Worm (Caenorhabditis elegans) whole organism, L2 larva: Measurements from ENCODE around the gene xpo-3.

Experiments
- F13H6.1 ChIP-seq: sonication (generic microtip); optimal IDR thresholded peaks from 2 replicates; lab custom pipeline; 2016; ENCODE audit warnings: missing genetic modification characterization, missing compliant biosample characterization
- Y55F3AM.14 ChIP-seq: fragments of 200-800 bp; sonication (Bioruptor generic); optimal IDR thresholded peaks from 2 replicates; lab custom pipeline; 2018; ENCODE audit warnings: mild to moderate bottlenecking, missing genetic modification characterization, missing compliant biosample characterization
- ZK546.5 ChIP-seq: sonication (generic microtip); optimal IDR thresholded peaks from 2 replicates; lab custom pipeline; 2017; ENCODE audit warnings: missing biosample characterization, missing genetic modification characterization
- alr-1 ChIP-seq: fragments of 150-350 bp; optimal IDR thresholded peaks from 2 replicates; lab custom pipeline; 2014; ENCODE audit warnings: missing biosample characterization, missing genetic modification characterization
- aly-2 ChIP-seq: fragments of 150-350 bp; optimal IDR thresholded peaks from 2 replicates; lab custom pipeline; 2014; ENCODE audit warnings: missing biosample characterization, missing genetic modification characterization
- ama-1 ChIP-seq: fragments of 150-350 bp; optimal IDR thresholded peaks from 2 replicates; lab custom pipeline; 2018; ENCODE audit warnings: inconsistent platforms
- ceh-16 ChIP-seq: fragments of 150-350 bp; optimal IDR thresholded peaks from 2 replicates; lab custom pipeline; 2014; ENCODE audit warnings: missing biosample characterization, missing genetic modification characterization
- ceh-82 ChIP-seq: fragments of 150-350 bp; optimal IDR thresholded peaks from 2 replicates; lab custom pipeline; 2014; ENCODE audit warnings: missing biosample characterization, missing genetic modification characterization
- crh-2 ChIP-seq: sonication (generic microtip); optimal IDR thresholded peaks from 2 replicates; lab custom pipeline; 2017; ENCODE audit warnings: missing biosample characterization, missing genetic modification characterization
- egl-27 ChIP-seq: sonication (generic microtip); optimal IDR thresholded peaks from 3 replicates; lab custom pipeline; 2017; ENCODE audit warnings: missing biosample characterization, missing genetic modification reagents, missing genetic modification characterization
- elt-1 ChIP-seq: fragments of 150-350 bp; optimal IDR thresholded peaks from 2 replicates; lab custom pipeline; 2014; ENCODE audit warnings: missing biosample characterization, missing genetic modification characterization
- fos-1 ChIP-seq: fragments of 150-350 bp; optimal IDR thresholded peaks from 2 replicates; lab custom pipeline; 2014; ENCODE audit warnings: missing biosample characterization, missing genetic modification characterization
- gmeb-1 ChIP-seq: fragments of 150-350 bp; optimal IDR thresholded peaks from 2 replicates; lab custom pipeline; 2014; ENCODE audit warnings: missing biosample characterization, missing genetic modification characterization
- lin-11 ChIP-seq: fragments of 150-350 bp; sonication (generic microtip); optimal IDR thresholded peaks from 2 replicates; lab custom pipeline; 2014; ENCODE audit warnings: missing biosample characterization, missing genetic modification characterization, inconsistent platforms, mixed read lengths
- lin-13 ChIP-seq: fragments of 150-350 bp; optimal IDR thresholded peaks from 2 replicates; lab custom pipeline; 2014; ENCODE audit warnings: missing biosample characterization, missing genetic modification reagents, missing genetic modification characterization
- lin-39 ChIP-seq: fragments of 150-350 bp; optimal IDR thresholded peaks from 2 replicates; lab custom pipeline; 2014; ENCODE audit warnings: missing biosample characterization, missing genetic modification reagents, missing genetic modification characterization
- mab-5 ChIP-seq: fragments of 150-350 bp; optimal IDR thresholded peaks from 2 replicates; lab custom pipeline; 2014; ENCODE audit warnings: missing biosample characterization, missing genetic modification characterization
- mbf-1 ChIP-seq: sonication (generic microtip); optimal IDR thresholded peaks from 2 replicates; lab custom pipeline; 2017; ENCODE audit warnings: missing biosample characterization, missing genetic modification characterization
- mdl-1 ChIP-seq, 2 experiments: fragments of 150-350 bp in 1 of 2; sonication (generic microtip) in 1 of 2; optimal IDR thresholded peaks; 2 replicates each; lab custom pipeline; 2017; ENCODE audit warnings: missing biosample characterization in 2 of 2, missing genetic modification characterization in 2 of 2
- nhr-10 ChIP-seq: sonication (generic microtip); optimal IDR thresholded peaks from 2 replicates; lab custom pipeline; 2017; ENCODE audit warnings: missing biosample characterization, missing genetic modification characterization
- nhr-11 ChIP-seq: fragments of 150-350 bp; optimal IDR thresholded peaks from 2 replicates; lab custom pipeline; 2014; ENCODE audit warnings: missing biosample characterization, missing genetic modification characterization
- nhr-12 ChIP-seq: fragments of 150-350 bp; optimal IDR thresholded peaks from 2 replicates; lab custom pipeline; 2014; ENCODE audit warnings: missing biosample characterization, missing genetic modification characterization
- nhr-237 ChIP-seq: fragments of 150-350 bp; optimal IDR thresholded peaks from 2 replicates; lab custom pipeline; 2014; ENCODE audit warnings: missing biosample characterization, missing genetic modification characterization
- nhr-25 ChIP-seq: fragments of 150-350 bp; sonication (generic microtip); optimal IDR thresholded peaks from 3 replicates; lab custom pipeline; 2014; ENCODE audit warnings: missing biosample characterization, missing genetic modification characterization
- peb-1 ChIP-seq: fragments of 150-350 bp; optimal IDR thresholded peaks from 2 replicates; lab custom pipeline; 2014; ENCODE audit warnings: missing biosample characterization, missing genetic modification characterization
- sem-4 ChIP-seq: fragments of 150-350 bp; optimal IDR thresholded peaks from 2 replicates; lab custom pipeline; 2014; ENCODE audit warnings: missing biosample characterization, missing genetic modification reagents, missing genetic modification characterization
- skn-1 ChIP-seq: sonication (generic microtip); optimal IDR thresholded peaks from 2 replicates; lab custom pipeline; 2017; ENCODE audit warnings: missing biosample characterization, missing genetic modification characterization
- sma-3 ChIP-seq: sonication (generic microtip); optimal IDR thresholded peaks from 2 replicates; lab custom pipeline; 2016; ENCODE audit warnings: missing genetic modification reagents, missing genetic modification characterization, missing compliant biosample characterization
- sma-9 ChIP-seq, 2 experiments: fragments of 150-350 bp in 1 of 2; sonication (generic microtip) in 1 of 2; optimal IDR thresholded peaks; 2 replicates each; lab custom pipeline; 2014 to 2016; ENCODE audit warnings: missing genetic modification characterization in 2 of 2, mild to moderate bottlenecking in 1 of 2, missing biosample characterization in 1 of 2, missing compliant biosample characterization in 1 of 2, missing genetic modification reagents in 1 of 2, moderate library complexity in 1 of 2
- unc-39 ChIP-seq: fragments of 150-350 bp; optimal IDR thresholded peaks from 2 replicates; lab custom pipeline; 2014; ENCODE audit warnings: missing biosample characterization, missing genetic modification characterization
- unc-55 ChIP-seq: fragments of 150-350 bp; sonication (generic microtip); optimal IDR thresholded peaks from 3 replicates; lab custom pipeline; 2014; ENCODE audit warnings: missing biosample characterization, missing genetic modification reagents, missing genetic modification characterization
- unc-62 ChIP-seq: fragments of 150-350 bp; optimal IDR thresholded peaks from 2 replicates; lab custom pipeline; 2014; ENCODE audit warnings: missing biosample characterization, missing genetic modification reagents, missing genetic modification characterization
- ztf-1 ChIP-seq: fragments of 200-800 bp; sonication (Bioruptor generic); conservative IDR thresholded peaks from 2 replicates; pipeline ENCODE4 v1.3.6; 2022; ENCODE audit warnings: missing genetic modification characterization, missing compliant biosample characterization
- ztf-11 ChIP-seq: sonication (generic microtip); optimal IDR thresholded peaks from 2 replicates; lab custom pipeline; 2017; ENCODE audit warnings: missing biosample characterization, missing genetic modification characterization
- ztf-4 ChIP-seq: fragments of 150-350 bp; optimal IDR thresholded peaks from 2 replicates; lab custom pipeline; 2014; ENCODE audit warnings: missing biosample characterization, missing genetic modification characterization

The xpo-3 gene

ce11 chrIV:7958092-7958491, 34.3 kb upstream of the xpo-3 start:
- TF ChIP-seq egl-27 (no peak), fos-1 (tag; lab: Kevin White, UChicago) (no peak), ama-1 (lab: Kevin White, UChicago) (no peak), lin-13 (GFP tag; lab: Kevin White, UChicago) (no peak), ZK546.5 (no peak), skn-1 (tag; lab: Kevin White, UChicago) (no peak), Y55F3AM.14 (GFP tag; lab: Kevin White, UChicago) (no peak), unc-39 (no peak)

ce11 chrIV:7957504-7957903, 33.7 kb upstream of the xpo-3 start, which contains the start of gene frpr-10:
Gene frpr-10 (plus strand): TSS chrIV:7957804.
- TF ChIP-seq ztf-4 (tag; lab: Kevin White, UChicago) = no peak
- TF ChIP-seq unc-55 = no peak
- TF ChIP-seq F13H6.1 (tag; lab: Kevin White, UChicago) = no peak
- no peak for TF ChIP-seq mab-5 (tag; lab: Kevin White, UChicago)
- no peak for TF ChIP-seq alr-1
- TF ChIP-seq skn-1 (tag; lab: Kevin White, UChicago) = no peak
- TF ChIP-seq ceh-82 (tag; lab: Kevin White, UChicago) = no peak
- no peak for TF ChIP-seq mbf-1 (tag; lab: Kevin White, UChicago)
- no peak for TF ChIP-seq unc-39
- TF ChIP-seq nhr-25 (tag; lab: Kevin White, UChicago) = no peak
- TF ChIP-seq nhr-11 (tag; lab: Kevin White, UChicago) = no peak
- TF ChIP-seq unc-62 = no peak
- no peak for TF ChIP-seq lin-11 (tag; lab: Kevin White, UChicago)
- TF ChIP-seq nhr-10 (tag; lab: Kevin White, UChicago) = no peak
- TF ChIP-seq ceh-16 (tag; lab: Kevin White, UChicago) = no peak
- TF ChIP-seq peb-1 = no peak

- TF ChIP-seq nhr-25 (tag; lab: Kevin White, UChicago) = no peak
- TF ChIP-seq sma-9 (GFP tag; optimal IDR thresholded peaks at IDR 0.05; lab: Kevin White, UChicago) = no peak
- TF ChIP-seq sma-9 (tag; optimal IDR thresholded peaks at IDR 0.05; lab: Kevin White, UChicago) = no peak
- no peak for TF ChIP-seq egl-27
- TF ChIP-seq peb-1 = no peak
- TF ChIP-seq mbf-1 (tag; lab: Kevin White, UChicago) = no peak
- no peak for TF ChIP-seq ztf-1 (GFP tag; lab: Robert Waterston, UW)
- TF ChIP-seq ztf-11 (tag; lab: Kevin White, UChicago) = no peak
- TF ChIP-seq skn-1 (tag; lab: Kevin White, UChicago) = no peak
- no peak for TF ChIP-seq sem-4 (tag; lab: Kevin White, UChicago)
- TF ChIP-seq sma-3 (GFP tag; lab: Kevin White, UChicago) = no peak
- TF ChIP-seq, all 48 proteins: peak for 0
Measured at ce11 chrIV:7956643-7957317, 32.9 kb upstream of the xpo-3 start, which contains the start of gene csr-1. Gene csr-1 (plus strand): TSS chrIV:7957267.

ce11 chrIV:7955849-7956248, 32.0 kb upstream of the xpo-3 start, which contains the start of gene ceh-19:
Gene ceh-19 (minus strand): TSS chrIV:7955949.
- TF ChIP-seq egl-27 = no peak
- no peak for TF ChIP-seq mbf-1 (tag; lab: Kevin White, UChicago)
- no peak for TF ChIP-seq crh-2 (tag; lab: Kevin White, UChicago)
- TF ChIP-seq lin-39 (tag; lab: Kevin White, UChicago) = no peak
- no peak for TF ChIP-seq gmeb-1 (tag; lab: Kevin White, UChicago)
- no peak for TF ChIP-seq peb-1
- TF ChIP-seq unc-39 = no peak
- TF ChIP-seq ceh-82 (tag; lab: Kevin White, UChicago) = no peak
- TF ChIP-seq, all 48 proteins: peak for 0

- TF ChIP-seq peb-1 (no peak), alr-1 (no peak), unc-39 (no peak), mab-5 (tag; lab: Kevin White, UChicago) (no peak), crh-2 (tag; lab: Kevin White, UChicago) (no peak), mdl-1 (tag; optimal IDR thresholded peaks at IDR 0.05; lab: Kevin White, UChicago) (no peak), lin-39 (tag; lab: Kevin White, UChicago) (no peak), Y55F3AM.14 (GFP tag; lab: Kevin White, UChicago) (no peak), fos-1 (tag; lab: Kevin White, UChicago) (no peak), ceh-16 (tag; lab: Kevin White, UChicago) (no peak), elt-1 (no peak), ceh-82 (tag; lab: Kevin White, UChicago) (no peak), nhr-237 (tag; lab: Kevin White, UChicago) (no peak), aly-2 (tag; lab: Kevin White, UChicago) (no peak), ztf-1 (GFP tag; lab: Robert Waterston, UW) (no peak), nhr-12 (tag; lab: Kevin White, UChicago) (no peak), mbf-1 (tag; lab: Kevin White, UChicago) (no peak), ztf-4 (tag; lab: Kevin White, UChicago) (no peak), unc-55 (no peak), ZK546.5 (no peak)
Measured at ce11 chrIV:7954006-7954405, 30.2 kb upstream of the xpo-3 start.
